Worm (Caenorhabditis elegans) whole organism, mixed stage, embryonic: ENCODE results near the gene scl-15.

ENCODE experiments used
- M03D4.4 ChIP-seq: sonication (generic microtip); optimal IDR thresholded peaks from 2 replicates; lab custom pipeline; 2017; ENCODE audit warnings: mild to moderate bottlenecking, missing genetic modification characterization, missing compliant biosample characterization
- bed-3 ChIP-seq: fragments of 200-800 bp; sonication (Bioruptor generic); optimal IDR thresholded peaks from 3 replicates; lab custom pipeline; 2018; ENCODE audit warnings: mild to moderate bottlenecking, missing genetic modification characterization, moderate library complexity, missing compliant biosample characterization
- blmp-1 ChIP-seq: fragments of 150-350 bp; optimal IDR thresholded peaks from 2 replicates; lab custom pipeline; 2014; ENCODE audit warnings: missing biosample characterization, missing genetic modification characterization
- ceh-39 ChIP-seq: fragments of 150-350 bp; optimal IDR thresholded peaks from 2 replicates; lab custom pipeline; 2014; ENCODE audit warnings: missing biosample characterization, missing genetic modification characterization
- ceh-43 ChIP-seq: fragments of 200-800 bp; sonication (Bioruptor generic); optimal IDR thresholded peaks from 2 replicates; lab custom pipeline; 2018; ENCODE audit warnings: mild to moderate bottlenecking, missing genetic modification characterization, moderate library complexity, missing compliant biosample characterization
- ceh-83 ChIP-seq: fragments of 200-800 bp; sonication (Bioruptor generic); optimal IDR thresholded peaks from 2 replicates; lab custom pipeline; 2018; ENCODE audit warnings: mild to moderate bottlenecking, missing genetic modification characterization, missing compliant biosample characterization
- ces-1 ChIP-seq: fragments of 150-350 bp; optimal IDR thresholded peaks from 2 replicates; lab custom pipeline; 2014; ENCODE audit warnings: missing biosample characterization, missing genetic modification reagents, missing genetic modification characterization
- cnd-1 ChIP-seq: fragments of 200-800 bp; sonication (Bioruptor generic); optimal IDR thresholded peaks from 2 replicates; lab custom pipeline; 2018; ENCODE audit warnings: mild to moderate bottlenecking, missing genetic modification characterization, missing compliant biosample characterization
- drap-1 ChIP-seq: fragments of 200-800 bp; sonication (Bioruptor generic); optimal IDR thresholded peaks from 3 replicates; lab custom pipeline; 2018; ENCODE audit warnings: mild to moderate bottlenecking, missing genetic modification characterization, missing compliant biosample characterization
- elt-1 ChIP-seq: sonication (generic microtip); optimal IDR thresholded peaks from 2 replicates; lab custom pipeline; 2017; ENCODE audit warnings: missing genetic modification characterization, mild to moderate bottlenecking, missing compliant biosample characterization, antibody characterized with exemption, moderate library complexity, borderline replicate concordance; ENCODE audit not compliant: insufficient read depth
- elt-3 ChIP-seq: fragments of 150-350 bp; optimal IDR thresholded peaks from 2 replicates; lab custom pipeline; 2014; ENCODE audit warnings: missing biosample characterization, missing genetic modification characterization
- flh-1 ChIP-seq: fragments of 200-800 bp; sonication (Bioruptor generic); optimal IDR thresholded peaks from 2 replicates; lab custom pipeline; 2018; ENCODE audit warnings: mild to moderate bottlenecking, missing genetic modification characterization, moderate library complexity, missing compliant biosample characterization
- ham-2 ChIP-seq: fragments of 200-800 bp; sonication (Bioruptor generic); optimal IDR thresholded peaks from 2 replicates; lab custom pipeline; 2018; ENCODE audit warnings: mild to moderate bottlenecking, missing genetic modification characterization, missing compliant biosample characterization
- hlh-1 ChIP-seq: fragments of 150-350 bp; optimal IDR thresholded peaks from 2 replicates; lab custom pipeline; 2014; ENCODE audit warnings: missing biosample characterization, missing genetic modification reagents, missing genetic modification characterization
- lin-32 ChIP-seq: fragments of 200-800 bp; sonication (Bioruptor generic); optimal IDR thresholded peaks from 2 replicates; lab custom pipeline; 2018; ENCODE audit warnings: mild to moderate bottlenecking, missing genetic modification characterization, missing compliant biosample characterization
- lsy-2 ChIP-seq: fragments of 150-350 bp; optimal IDR thresholded peaks from 2 replicates; lab custom pipeline; 2014; ENCODE audit warnings: missing biosample characterization, missing genetic modification characterization
- mab-5 ChIP-seq: fragments of 150-350 bp; optimal IDR thresholded peaks from 2 replicates; lab custom pipeline; 2014; ENCODE audit warnings: missing biosample characterization, missing genetic modification characterization
- mep-1 ChIP-seq: fragments of 150-350 bp; optimal IDR thresholded peaks from 2 replicates; lab custom pipeline; 2017; ENCODE audit warnings: missing biosample characterization, missing genetic modification reagents, missing genetic modification characterization, inconsistent platforms
- mls-2 ChIP-seq: sonication (generic microtip); optimal IDR thresholded peaks from 2 replicates; lab custom pipeline; 2016; ENCODE audit warnings: mild to moderate bottlenecking, missing genetic modification characterization, moderate library complexity, missing compliant biosample characterization
- nhr-12 ChIP-seq: fragments of 150-350 bp; optimal IDR thresholded peaks from 2 replicates; lab custom pipeline; 2014; ENCODE audit warnings: missing biosample characterization, missing genetic modification characterization
- nhr-2 ChIP-seq: fragments of 150-350 bp; optimal IDR thresholded peaks from 2 replicates; lab custom pipeline; 2014; ENCODE audit warnings: missing biosample characterization, missing genetic modification characterization
- nhr-237 ChIP-seq: fragments of 150-350 bp; optimal IDR thresholded peaks from 2 replicates; lab custom pipeline; 2014; ENCODE audit warnings: missing biosample characterization, missing genetic modification characterization
- nhr-28 ChIP-seq: fragments of 150-350 bp; optimal IDR thresholded peaks from 2 replicates; lab custom pipeline; 2014; ENCODE audit warnings: missing biosample characterization, missing genetic modification characterization
- nhr-76 ChIP-seq: sonication (generic microtip); optimal IDR thresholded peaks from 2 replicates; lab custom pipeline; 2017; ENCODE audit warnings: missing biosample characterization, missing genetic modification characterization
- pha-4 ChIP-seq: fragments of 150-350 bp; optimal IDR thresholded peaks from 2 replicates; lab custom pipeline; 2018; ENCODE audit warnings: missing biosample characterization, missing genetic modification reagents, missing genetic modification characterization
- sem-2 ChIP-seq: fragments of 200-800 bp; sonication (Bioruptor generic); optimal IDR thresholded peaks from 2 replicates; lab custom pipeline; 2018; ENCODE audit warnings: mild to moderate bottlenecking, missing genetic modification characterization, missing compliant biosample characterization
- snpc-4 ChIP-seq: fragments of 150-350 bp; optimal IDR thresholded peaks from 2 replicates; lab custom pipeline; 2014; ENCODE audit warnings: missing biosample characterization, missing genetic modification characterization
- sptf-1 ChIP-seq: sonication (generic microtip); optimal IDR thresholded peaks from 2 replicates; lab custom pipeline; 2017; ENCODE audit warnings: mild to moderate bottlenecking, missing genetic modification characterization, moderate library complexity, missing compliant biosample characterization
- unc-120 ChIP-seq: sonication (generic microtip); optimal IDR thresholded peaks from 2 replicates; lab custom pipeline; 2017; ENCODE audit warnings: missing genetic modification characterization, missing compliant biosample characterization; ENCODE audit not compliant: poor library complexity, severe bottlenecking
- unc-39 ChIP-seq: fragments of 150-350 bp; optimal IDR thresholded peaks from 2 replicates; lab custom pipeline; 2014; ENCODE audit warnings: missing biosample characterization, missing genetic modification characterization
- unc-62 ChIP-seq: fragments of 150-350 bp; optimal IDR thresholded peaks from 2 replicates; lab custom pipeline; 2014; ENCODE audit warnings: missing biosample characterization, missing genetic modification reagents, missing genetic modification characterization
- zip-8 ChIP-seq: fragments of 150-350 bp; optimal IDR thresholded peaks from 2 replicates; lab custom pipeline; 2014; ENCODE audit warnings: missing biosample characterization, missing genetic modification characterization
- ztf-11 ChIP-seq: fragments of 150-350 bp; optimal IDR thresholded peaks from 2 replicates; lab custom pipeline; 2014; ENCODE audit warnings: missing biosample characterization, missing genetic modification characterization

scl-15 gene

DNA sequence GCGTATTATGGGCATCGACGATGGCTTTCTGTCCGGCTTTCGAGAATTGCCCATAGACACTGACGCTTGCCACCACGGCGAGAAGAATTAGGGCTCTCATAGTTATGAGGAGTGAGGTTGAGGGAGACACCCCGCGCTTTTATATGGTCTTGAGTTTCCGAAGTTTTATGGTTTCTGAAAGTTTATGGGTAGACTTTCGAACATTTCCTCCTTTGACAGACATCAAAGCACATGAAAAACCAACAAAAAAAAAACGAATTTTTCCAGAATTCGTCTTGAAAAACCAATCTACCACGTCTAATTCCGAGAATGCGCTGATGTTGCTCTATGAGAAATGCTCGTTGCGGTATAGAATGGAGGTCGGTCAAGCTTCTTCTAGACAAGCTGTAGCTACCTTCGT lies at the start of gene scl-15:
Gene scl-15, minus strand, starts transcription at position 101 of the 400 bp plus-strand sequence.
- TF ChIP-seq snpc-4 (tag; lab: Kevin White, UChicago) (no peak), unc-120 (tag; lab: Kevin White, UChicago) (no peak), flh-1 (no peak)

DNA sequence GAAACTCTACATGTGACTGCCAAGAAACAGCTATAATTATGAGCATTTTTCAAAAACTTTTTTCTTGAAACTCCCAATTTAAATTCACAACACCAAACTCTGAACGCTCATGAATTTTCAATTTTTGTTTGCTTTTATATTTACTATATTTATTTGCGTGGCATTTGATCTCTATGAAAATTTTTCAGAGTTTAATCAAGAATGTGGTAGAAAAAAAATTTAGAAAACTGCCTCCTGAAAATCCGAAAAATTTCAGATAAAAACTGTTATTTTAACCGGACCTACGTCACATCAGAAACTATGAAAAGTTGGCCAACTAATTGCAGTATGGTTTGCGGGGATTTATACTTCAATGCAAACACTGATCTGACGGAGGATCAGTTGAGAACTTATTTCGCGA lies 47.6 kb upstream of the scl-15 start, which contains the start of gene irld-27:
Gene irld-27, plus strand, starts transcription at position 301 of the 400 bp plus-strand sequence.
- TF ChIP-seq nhr-76 = no peak
- TF ChIP-seq M03D4.4 (tag; lab: Kevin White, UChicago) = no peak
- TF ChIP-seq ham-2 (GFP tag; lab: Kevin White, UChicago) = no peak
- no peak for TF ChIP-seq mab-5
- no peak for TF ChIP-seq mep-1 (tag; lab: Kevin White, UChicago)
- no peak for TF ChIP-seq ces-1 (GFP tag; lab: Kevin White, UChicago)
- no peak for TF ChIP-seq lsy-2 (tag; lab: Kevin White, UChicago)
- TF ChIP-seq unc-120 (tag; lab: Kevin White, UChicago) = no peak

DNA sequence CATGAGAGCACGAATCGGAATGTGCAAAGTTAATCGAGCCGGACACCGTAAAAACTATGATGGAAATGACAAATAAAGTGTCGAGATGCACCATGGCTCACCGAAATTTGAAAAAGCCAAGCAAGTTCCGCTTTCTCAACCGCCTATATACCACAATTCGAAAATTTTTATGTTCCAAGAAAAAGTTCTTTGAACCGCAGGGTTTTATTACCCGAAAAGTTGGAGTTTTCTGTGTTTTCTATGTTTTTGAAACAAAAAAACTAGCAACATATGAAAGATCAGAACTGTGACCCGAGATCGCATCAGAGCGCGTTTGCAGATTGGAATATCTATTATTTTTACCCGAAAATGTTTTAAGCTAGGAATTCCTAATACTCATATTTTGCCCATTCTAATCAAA lies 42.6 kb upstream of the scl-15 start, which contains the start of gene Y46D2A.3:
Gene Y46D2A.3, minus strand, starts transcription at position 101 of the 400 bp plus-strand sequence.
- TF ChIP-seq unc-39 = no peak
- TF ChIP-seq nhr-76 = no peak
- TF ChIP-seq nhr-2 (tag; lab: Kevin White, UChicago) = no peak
- TF ChIP-seq M03D4.4 (tag; lab: Kevin White, UChicago) = no peak
- TF ChIP-seq ces-1 (GFP tag; lab: Kevin White, UChicago) = no peak
- TF ChIP-seq unc-120 (tag; lab: Kevin White, UChicago) = no peak
- no peak for TF ChIP-seq mab-5
- TF ChIP-seq ceh-43 (GFP tag; lab: Kevin White, UChicago) = no peak
- TF ChIP-seq elt-3 (tag; lab: Kevin White, UChicago) = no peak
- TF ChIP-seq elt-1 = no peak
- no peak for TF ChIP-seq ham-2 (GFP tag; lab: Kevin White, UChicago)
- no peak for TF ChIP-seq lsy-2 (tag; lab: Kevin White, UChicago)
- TF ChIP-seq sptf-1 (tag; lab: Kevin White, UChicago) = no peak
- TF ChIP-seq nhr-12 = no peak
- no peak for TF ChIP-seq sem-2 (GFP tag; lab: Kevin White, UChicago)
- no peak for TF ChIP-seq ceh-83 (GFP tag; lab: Kevin White, UChicago)
- no peak for TF ChIP-seq mep-1 (tag; lab: Kevin White, UChicago)
- no peak for TF ChIP-seq nhr-28 (tag; lab: Kevin White, UChicago)
- TF ChIP-seq unc-62 = no peak
- TF ChIP-seq, all 35 proteins: peak for 0

DNA sequence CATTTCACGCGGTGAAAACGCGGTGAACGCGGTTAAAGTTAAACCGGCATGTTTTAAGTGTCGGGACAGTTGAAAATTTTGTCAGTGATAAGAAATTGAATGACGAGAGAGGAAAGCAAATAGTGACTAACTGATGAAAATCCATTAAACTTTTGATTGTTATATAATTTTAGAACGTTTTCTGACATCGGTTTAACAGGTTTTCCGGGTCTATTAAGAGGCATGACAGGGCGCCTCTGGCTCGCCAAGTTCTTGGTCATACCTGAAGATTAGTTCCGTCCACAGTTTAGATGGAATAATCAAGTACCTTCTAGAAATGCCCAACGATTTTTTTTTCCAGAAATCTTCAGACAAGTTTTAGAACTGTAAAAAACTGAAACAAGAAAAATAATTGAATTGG lies 38.7 kb upstream of the scl-15 start, which contains the start of gene Y46D2A.2:
Gene Y46D2A.2, minus strand, starts transcription at position 101 of the 400 bp plus-strand sequence.
- TF ChIP-seq elt-3 (tag; lab: Kevin White, UChicago) = no peak
- no peak for TF ChIP-seq nhr-2 (tag; lab: Kevin White, UChicago)
- TF ChIP-seq nhr-76 = no peak
- TF ChIP-seq sem-2 (GFP tag; lab: Kevin White, UChicago) = no peak
- no peak for TF ChIP-seq bed-3
- no peak for TF ChIP-seq mab-5
- no peak for TF ChIP-seq drap-1 (GFP tag; lab: Kevin White, UChicago)
- no peak for TF ChIP-seq nhr-237 (tag; lab: Kevin White, UChicago)
- TF ChIP-seq pha-4 (tag; lab: Kevin White, UChicago) = no peak
- TF ChIP-seq unc-39 = no peak
- TF ChIP-seq mls-2 (tag; lab: Kevin White, UChicago) = no peak
- TF ChIP-seq lin-32 (GFP tag; lab: Kevin White, UChicago) = no peak
- no peak for TF ChIP-seq ces-1 (GFP tag; lab: Kevin White, UChicago)
- no peak for TF ChIP-seq cnd-1 (tag; lab: Kevin White, UChicago)
- TF ChIP-seq ceh-83 (GFP tag; lab: Kevin White, UChicago) = no peak
- TF ChIP-seq hlh-1 (tag; lab: Kevin White, UChicago) = no peak
- TF ChIP-seq elt-1 = no peak
- TF ChIP-seq lsy-2 (tag; lab: Kevin White, UChicago) = no peak
- no peak for TF ChIP-seq M03D4.4 (tag; lab: Kevin White, UChicago)
- no peak for TF ChIP-seq ceh-43 (GFP tag; lab: Kevin White, UChicago)
- TF ChIP-seq, all 35 proteins: peak for 0

DNA sequence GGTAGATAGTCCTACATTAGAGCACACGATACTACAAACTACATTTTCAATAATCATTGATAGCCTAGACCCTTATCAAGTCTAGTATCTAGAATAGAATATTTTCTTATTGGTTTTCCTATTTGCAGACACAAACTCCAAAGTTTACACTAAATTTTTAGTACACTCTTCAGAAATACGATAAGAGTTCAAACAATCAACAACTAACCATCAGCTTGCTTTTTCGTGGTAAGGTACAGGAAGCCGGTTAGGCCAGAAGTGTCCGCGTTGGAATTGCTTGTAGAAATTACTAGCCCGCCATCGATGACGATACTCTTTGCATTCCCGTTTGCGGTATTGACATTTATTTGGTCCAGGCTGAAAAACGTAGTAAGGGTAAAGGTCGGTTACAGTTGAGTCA lies 37.8 kb upstream of the scl-15 start, which contains the start of gene Y46D2A.1:
Gene Y46D2A.1, plus strand, starts transcription at position 301 of the 400 bp plus-strand sequence.
- no peak for TF ChIP-seq ces-1 (GFP tag; lab: Kevin White, UChicago)
- TF ChIP-seq nhr-2 (tag; lab: Kevin White, UChicago) = no peak
- no peak for TF ChIP-seq unc-120 (tag; lab: Kevin White, UChicago)
- TF ChIP-seq bed-3 = no peak
- no peak for TF ChIP-seq mab-5
- no peak for TF ChIP-seq nhr-237 (tag; lab: Kevin White, UChicago)
- no peak for TF ChIP-seq ztf-11 (tag; lab: Kevin White, UChicago)
- TF ChIP-seq nhr-12 = no peak
- TF ChIP-seq ceh-39 (tag; lab: Kevin White, UChicago) = no peak
- TF ChIP-seq blmp-1 (tag; lab: Kevin White, UChicago) = no peak
- no peak for TF ChIP-seq flh-1
- TF ChIP-seq sem-2 (GFP tag; lab: Kevin White, UChicago) = no peak
- no peak for TF ChIP-seq zip-8 (tag; lab: Kevin White, UChicago)
- no peak for TF ChIP-seq ham-2 (GFP tag; lab: Kevin White, UChicago)
- TF ChIP-seq lsy-2 (tag; lab: Kevin White, UChicago) = no peak
- no peak for TF ChIP-seq sptf-1 (tag; lab: Kevin White, UChicago)
- TF ChIP-seq, all 35 proteins: peak for 0
